Fruit fly (Drosophila melanogaster): ENCODE results near the gene APC7.

The APC7 gene

DNA sequence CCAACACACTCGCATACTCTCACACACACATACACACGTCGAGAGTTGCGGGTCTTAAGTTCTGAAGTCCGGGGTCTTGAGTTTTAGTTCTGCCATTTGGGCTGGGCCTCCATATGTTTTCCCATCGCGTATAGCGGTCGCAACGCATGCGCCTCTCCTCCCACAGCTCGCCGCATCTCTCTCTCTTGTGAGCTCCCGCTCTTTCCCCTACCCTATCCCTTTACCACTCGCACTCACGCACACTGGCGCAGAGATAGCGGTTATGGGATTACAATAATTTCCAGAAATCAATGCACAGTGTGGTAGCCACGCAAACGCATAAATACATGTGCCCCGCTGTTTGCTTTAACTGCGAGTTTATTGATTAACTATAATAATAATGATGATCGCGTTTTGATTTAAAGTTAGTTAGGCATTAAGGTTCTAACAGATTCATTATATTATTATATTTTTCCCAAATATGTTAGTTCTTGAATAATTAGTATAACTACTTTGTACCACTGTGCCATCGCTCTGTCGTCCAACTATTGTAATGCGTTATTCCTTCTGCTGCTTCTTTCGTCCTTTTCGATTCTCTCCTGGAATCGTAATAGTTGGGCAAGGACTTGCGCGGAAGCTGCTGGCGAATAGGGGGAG lies 4.9 kb downstream of the APC7 start (continued):
- TF ChIP-seq YL-1 (GFP tag; optimal IDR thresholded peaks at IDR 0.05) (peak; percentile 46), CG7357 (GFP tag; IDR thresholded peaks at IDR 0.05) (peak; percentile 81), Max (GFP tag; optimal IDR thresholded peaks at IDR 0.05) (peak; percentile 92), CG13624 (GFP tag; optimal IDR thresholded peaks at IDR 0.05) (peak; percentile 74), pros (GFP tag; optimal IDR thresholded peaks at IDR 0.05) (peak; percentile 94), CG4820 (GFP tag; optimal IDR thresholded peaks at IDR 0.05) (peak; percentile 88), CG9932 (GFP tag; IDR thresholded peaks at IDR 0.05) (peak; percentile 83), ERR (GFP tag; optimal IDR thresholded peaks at IDR 0.05) (peak; percentile 63), CG6654 (GFP tag; optimal IDR thresholded peaks at IDR 0.05) (peak; percentile 79), CG17328 (GFP tag; IDR thresholded peaks at IDR 0.05) (peak; percentile 84), Drgx (GFP tag; IDR thresholded peaks at IDR 0.05) (peak; percentile 86), CG5180 (GFP tag; optimal IDR thresholded peaks at IDR 0.05) (peak; percentile 71), CG8281 (tag; optimal IDR thresholded peaks at IDR 0.05) (peak; percentile 80), CG12659 (GFP tag; optimal IDR thresholded peaks at IDR 0.05) (peak; percentile 93), CHES-1-like (GFP tag; optimal IDR thresholded peaks at IDR 0.05) (peak; percentile 70), Antp (GFP tag; optimal IDR thresholded peaks at IDR 0.05) (peak; percentile 82), CG2199 (GFP tag; IDR thresholded peaks at IDR 0.05) (peak; percentile 78; the same call in 2 of the 3 replicates), CG1024 (GFP tag; IDR thresholded peaks at IDR 0.05) (peak; percentile 70), CG15514 (GFP tag; optimal IDR thresholded peaks at IDR 0.05) (peak; percentile 84), aop (GFP tag; IDR thresholded peaks at IDR 0.05) (peak; percentile 72), CG16815 (GFP tag; optimal IDR thresholded peaks at IDR 0.05) (peak; percentile 88), E2f2 (GFP tag; IDR thresholded peaks at IDR 0.05) (peak; percentile 74), CG17385 (GFP tag; optimal IDR thresholded peaks at IDR 0.05) (peak; percentile 89), CG13894 (tag; optimal IDR thresholded peaks at IDR 0.05) (peak; percentile 95), CG12071 (GFP tag; optimal IDR thresholded peaks at IDR 0.05) (peak; percentile 86), pfk (GFP tag; optimal IDR thresholded peaks at IDR 0.05) (no peak), CG8944 (GFP tag; optimal IDR thresholded peaks at IDR 0.05) (peak; percentile 67), fu2 (GFP tag; optimal IDR thresholded peaks at IDR 0.05) (peak; percentile 65), CG13775 (GFP tag; optimal IDR thresholded peaks at IDR 0.05) (peak; percentile 91), CG4424 (GFP tag; optimal IDR thresholded peaks at IDR 0.05) (peak; percentile 93), CG4404 (GFP tag; IDR thresholded peaks at IDR 0.05) (peak; percentile 84), Dref (GFP tag; IDR thresholded peaks at IDR 0.05) (peak; percentile 26; the same call in 1 of the 2 replicates), unc-4 (GFP tag; IDR thresholded peaks at IDR 0.05; ENCODE audit: partially characterized antibody) (no peak), dpn (GFP tag; optimal IDR thresholded peaks at IDR 0.05) (peak; percentile 86 to 89), CG10431 (GFP tag; optimal IDR thresholded peaks at IDR 0.05) (peak; percentile 79), Spps (tag; optimal IDR thresholded peaks at IDR 0.05) (peak; percentile 84), hbn (GFP tag; IDR thresholded peaks at IDR 0.05; ENCODE audit: partially characterized antibody) (no peak), cad (GFP tag; optimal IDR thresholded peaks at IDR 0.05) (no peak), CG14667 (GFP tag; IDR thresholded peaks at IDR 0.05) (peak; percentile 74), Nf-YA (GFP tag; IDR thresholded peaks at IDR 0.05) (peak; percentile 70), Doc2 (GFP tag; IDR thresholded peaks at IDR 0.05) (no peak; the same call in 1 of the 2 replicates), kah (GFP tag; optimal IDR thresholded peaks at IDR 0.05) (peak; percentile 79), Hey (tag; optimal IDR thresholded peaks at IDR 0.05) (peak; percentile 34), gce (GFP tag; IDR thresholded peaks at IDR 0.05) (peak; percentile 78; the same call in 2 of the 3 replicates), ci (GFP tag; IDR thresholded peaks at IDR 0.05) (peak; percentile 91), exex (tag; optimal IDR thresholded peaks at IDR 0.05) (peak; percentile 79), repo (GFP tag; optimal IDR thresholded peaks at IDR 0.05) (peak; percentile 55), PHDP (tag; optimal IDR thresholded peaks at IDR 0.05) (peak; percentile 94), hth (optimal IDR thresholded peaks at IDR 0.05) (no peak), zfh1 (GFP tag; IDR thresholded peaks at IDR 0.05) (peak; percentile 88)

Data from whole organism, embryonic.